Fruit fly (Drosophila melanogaster) whole organism, embryonic: ENCODE data around the gene dind.
A peak's percentile ranks its signal among the peaks of the same experiment; 100 is the strongest.

ENCODE experiments used
- CG13287 ChIP-seq: fragments of 200-800 bp; sonication (Bioruptor generic); IDR thresholded peaks from 2 replicates; pipeline ENCODE4 v1.3.6; 2022; ENCODE audit warnings: missing biosample characterization, missing genetic modification characterization; ENCODE audit not compliant: partially characterized antibody
- CG33557 ChIP-seq: fragments of 200-800 bp; sonication (Bioruptor generic); optimal IDR thresholded peaks from 2 replicates; lab custom pipeline; 2019; ENCODE audit warnings: missing biosample characterization, mild to moderate bottlenecking, missing genetic modification characterization, moderate library complexity
- CG6175 ChIP-seq: fragments of 200-800 bp; sonication (Bioruptor generic); IDR thresholded peaks from 3 replicates; pipeline ENCODE4 v1.3.6; 2022; ENCODE audit warnings: missing biosample characterization, missing genetic modification characterization
- CG8478 ChIP-seq: fragments of >200 bp; optimal IDR thresholded peaks from 2 replicates; lab custom pipeline; 2018
- CTCF ChIP-seq: fragments of 200-800 bp; sonication (Bioruptor generic); optimal IDR thresholded peaks from 2 replicates; lab custom pipeline; 2017; ENCODE audit warnings: missing biosample characterization, mild to moderate bottlenecking, missing genetic modification characterization, moderate library complexity
- Gug ChIP-seq: fragments of 200-800 bp; sonication (Bioruptor generic); IDR thresholded peaks from 4 replicates; pipeline ENCODE4 v1.3.6; 2022; ENCODE audit warnings: missing biosample characterization, missing genetic modification characterization
- HLH4C ChIP-seq: fragments of 200-800 bp; sonication (Bioruptor generic); IDR thresholded peaks from 3 replicates; pipeline ENCODE4 v1.3.6; 2022; ENCODE audit warnings: missing biosample characterization, missing genetic modification characterization; ENCODE audit not compliant: partially characterized antibody
- Hand ChIP-seq: fragments of 200-800 bp; sonication (Bioruptor generic); optimal IDR thresholded peaks from 2 replicates; lab custom pipeline; 2017; ENCODE audit warnings: mild to moderate bottlenecking, missing biosample characterization, missing genetic modification reagents, missing genetic modification characterization
- Hr78 ChIP-seq, 2 experiments: fragments of 200-800 bp in 1 of 2; fragments of >200 bp in 1 of 2; sonication (Bioruptor generic) in 1 of 2; optimal IDR thresholded peaks; 2 replicates each; lab custom pipeline; 2017 to 2019; ENCODE audit warnings: missing biosample characterization in 2 of 2, missing genetic modification characterization in 2 of 2, mild to moderate bottlenecking in 1 of 2, moderate library complexity in 1 of 2
- Mad ChIP-seq: fragments of 200-800 bp; sonication (Bioruptor generic); optimal IDR thresholded peaks from 2 replicates; lab custom pipeline; 2016; ENCODE audit warnings: missing biosample characterization, missing genetic modification characterization
- Trl ChIP-seq, 3 experiments: fragments of >200 bp in 2 of 3; fragments of 200-800 bp in 1 of 3; sonication (Bioruptor generic) in 1 of 3; optimal IDR thresholded peaks; 2 replicates in 1 of 3; 3 replicates in 2 of 3; lab custom pipeline; 2016 to 2017; ENCODE audit warnings: missing biosample characterization in 1 of 3, missing genetic modification characterization in 1 of 3
- bbx ChIP-seq: fragments of 200-800 bp; sonication (Bioruptor generic); IDR thresholded peaks from 2 replicates; pipeline ENCODE4 v1.3.6; 2022; ENCODE audit warnings: missing biosample characterization, missing genetic modification characterization; ENCODE audit not compliant: partially characterized antibody
- chinmo ChIP-seq: fragments of 200-800 bp; sonication (Bioruptor generic); IDR thresholded peaks from 4 replicates; pipeline ENCODE4 v1.3.6; 2022; ENCODE audit warnings: missing biosample characterization, missing genetic modification characterization; ENCODE audit not compliant: partially characterized antibody
- tna ChIP-seq: fragments of 200-800 bp; sonication (Bioruptor generic); IDR thresholded peaks from 2 replicates; pipeline ENCODE4 v1.3.6; 2022; ENCODE audit warnings: missing biosample characterization, missing genetic modification characterization; ENCODE audit not compliant: partially characterized antibody
- usp ChIP-seq: fragments of >200 bp; optimal IDR thresholded peaks from 2 replicates; lab custom pipeline; 2017; ENCODE audit warnings: missing biosample characterization, missing genetic modification characterization

Gene dind

DNA sequence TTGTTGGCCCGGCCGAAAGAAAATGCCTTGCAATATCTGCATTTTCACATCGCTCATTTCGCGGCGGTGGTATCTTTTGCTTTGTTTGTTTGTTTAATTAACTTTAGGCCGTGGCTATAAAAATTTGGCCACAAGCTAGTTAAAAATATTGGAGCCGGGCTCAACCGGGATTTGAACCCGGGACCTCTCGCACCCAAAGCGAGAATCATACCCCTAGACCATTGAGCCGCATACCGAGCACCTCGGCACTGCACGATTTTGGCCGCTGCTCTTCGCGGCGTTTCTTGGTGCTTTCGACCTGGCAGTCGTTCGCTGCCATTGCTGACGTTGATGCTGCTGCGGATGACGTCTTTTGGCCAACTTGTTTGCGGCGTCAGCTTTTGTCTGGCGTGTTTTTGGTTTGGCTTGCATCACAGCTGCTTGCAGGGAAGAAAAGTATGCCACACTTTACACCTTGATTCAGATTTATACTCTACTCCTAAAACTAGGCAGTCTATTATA lies 49.0 kb downstream of the dind start (continued):
- TF ChIP-seq bbx (GFP tag; lab: Robert Waterston, UW) (peak; percentile 64), CG8478 (lab: Kevin White, UChicago) (no peak), Mad (GFP tag; lab: Kevin White, UChicago) (no peak), chinmo (GFP tag; lab: Robert Waterston, UW) (peak; percentile 74; the same call in 2 of the 4 replicates), Hand (GFP tag; lab: Kevin White, UChicago) (no peak), Trl (optimal IDR thresholded peaks at IDR 0.05; lab: Kevin White, UChicago) (no peak), Trl (GFP tag; optimal IDR thresholded peaks at IDR 0.05; lab: Kevin White, UChicago) (no peak), usp (GFP tag; lab: Kevin White, UChicago) (no peak), CG6175 (GFP tag; lab: Robert Waterston, UW) (peak; percentile 43; the same call in 1 of the 3 replicates), CG13287 (GFP tag; lab: Robert Waterston, UW) (peak; percentile 43; the same call in 1 of the 2 replicates), CG33557 (GFP tag; lab: Kevin White, UChicago) (no peak), CTCF (GFP tag; lab: Kevin White, UChicago) (peak; percentile 66), Gug (GFP tag; lab: Robert Waterston, UW) (no peak), HLH4C (GFP tag; lab: Robert Waterston, UW) (peak; percentile 78), Hr78 (GFP tag; optimal IDR thresholded peaks at IDR 0.05; lab: Kevin White, UChicago) (peak in 1 of 2 experiments; percentile 62), tna (GFP tag; lab: Robert Waterston, UW) (peak; percentile 59; the same call in 1 of the 2 replicates)
- TF ChIP-seq, all 482 proteins: peak for 41
